Fruit fly (Drosophila melanogaster) whole organism, pupa: ENCODE data around the gene Hr96.

Experiments
- CG10348 ChIP-seq: fragments of 200-800 bp; sonication (Bioruptor generic); IDR thresholded peaks from 2 replicates; pipeline ENCODE4 v1.3.6; 2022; ENCODE audit warnings: missing biosample characterization, missing genetic modification characterization
- CG12605 ChIP-seq: fragments of 200-800 bp; sonication (Bioruptor generic); IDR thresholded peaks from 2 replicates; pipeline ENCODE4 v1.3.6; 2022; ENCODE audit warnings: missing biosample characterization, missing genetic modification characterization
- CG13204 ChIP-seq: fragments of 200-800 bp; sonication (Bioruptor generic); optimal IDR thresholded peaks from 2 replicates; lab custom pipeline; 2018; ENCODE audit warnings: missing biosample characterization, mild to moderate bottlenecking, missing genetic modification characterization, moderate library complexity
- CG14655 ChIP-seq: fragments of 200-800 bp; sonication (Bioruptor generic); optimal IDR thresholded peaks from 3 replicates; lab custom pipeline; 2017; ENCODE audit warnings: mild to moderate bottlenecking, missing biosample characterization, missing genetic modification reagents, missing genetic modification characterization
- CG15710 ChIP-seq: fragments of 200-800 bp; sonication (Bioruptor generic); optimal IDR thresholded peaks from 2 replicates; lab custom pipeline; 2018; ENCODE audit warnings: missing biosample characterization, mild to moderate bottlenecking, missing genetic modification characterization, moderate library complexity
- CG17806 ChIP-seq: fragments of 200-800 bp; sonication (Bioruptor generic); optimal IDR thresholded peaks from 2 replicates; lab custom pipeline; 2018; ENCODE audit warnings: missing biosample characterization, mild to moderate bottlenecking, missing genetic modification characterization, moderate library complexity
- CG32121 ChIP-seq: fragments of 200-800 bp; sonication (Bioruptor generic); IDR thresholded peaks from 2 replicates; pipeline ENCODE4 v1.3.6; 2022; ENCODE audit warnings: missing biosample characterization, missing genetic modification characterization
- CG34367 ChIP-seq: fragments of 200-800 bp; sonication (Bioruptor generic); optimal IDR thresholded peaks from 2 replicates; lab custom pipeline; 2018; ENCODE audit warnings: missing biosample characterization, mild to moderate bottlenecking, missing genetic modification characterization
- CG4496 ChIP-seq: fragments of 200-800 bp; sonication (Bioruptor generic); IDR thresholded peaks from 3 replicates; pipeline ENCODE4 v1.3.6; 2022; ENCODE audit warnings: missing biosample characterization, missing genetic modification characterization
- CG8159 ChIP-seq: fragments of 200-800 bp; sonication (Bioruptor generic); optimal IDR thresholded peaks from 3 replicates; lab custom pipeline; 2018; ENCODE audit warnings: missing biosample characterization, mild to moderate bottlenecking, missing genetic modification characterization, moderate library complexity
- CG8301 ChIP-seq: fragments of 200-800 bp; sonication (Bioruptor generic); optimal IDR thresholded peaks from 2 replicates; lab custom pipeline; 2018; ENCODE audit warnings: missing biosample characterization, mild to moderate bottlenecking, missing genetic modification characterization
- CG9948 ChIP-seq: fragments of 200-800 bp; sonication (Bioruptor generic); optimal IDR thresholded peaks from 2 replicates; lab custom pipeline; 2018; ENCODE audit warnings: missing biosample characterization, mild to moderate bottlenecking, missing genetic modification characterization, moderate library complexity
- D1 ChIP-seq: fragments of 200-800 bp; sonication (Bioruptor generic); optimal IDR thresholded peaks from 2 replicates; lab custom pipeline; 2018; ENCODE audit warnings: missing biosample characterization, mild to moderate bottlenecking, missing genetic modification characterization, moderate library complexity
- EcR ChIP-seq: fragments of 200-800 bp; sonication (Bioruptor generic); optimal IDR thresholded peaks from 3 replicates; lab custom pipeline; 2019; ENCODE audit warnings: missing biosample characterization, missing genetic modification characterization, mild to moderate bottlenecking, moderate library complexity, missing genetic modification reagents
- Ets98B ChIP-seq: fragments of 200-800 bp; sonication (Bioruptor generic); IDR thresholded peaks from 2 replicates; pipeline ENCODE4 v1.3.6; 2022; ENCODE audit warnings: missing biosample characterization, missing genetic modification characterization
- Pif1A ChIP-seq: fragments of 200-800 bp; sonication (Bioruptor generic); optimal IDR thresholded peaks from 3 replicates; lab custom pipeline; 2016; ENCODE audit warnings: missing biosample characterization, missing genetic modification characterization
- Pif1B ChIP-seq: fragments of 200-800 bp; sonication (Bioruptor generic); optimal IDR thresholded peaks from 3 replicates; lab custom pipeline; 2016; ENCODE audit warnings: missing biosample characterization, missing genetic modification characterization
- Snoo ChIP-seq: fragments of 200-800 bp; sonication (Bioruptor generic); optimal IDR thresholded peaks from 3 replicates; lab custom pipeline; 2017; ENCODE audit warnings: missing biosample characterization, mild to moderate bottlenecking, missing genetic modification characterization, inconsistent platforms
- fd96Ca ChIP-seq: fragments of 200-800 bp; sonication (Bioruptor generic); IDR thresholded peaks from 3 replicates; pipeline ENCODE4 v1.3.6; 2022; ENCODE audit warnings: missing biosample characterization, missing genetic modification characterization
- gl ChIP-seq: fragments of 200-800 bp; sonication (Bioruptor generic); optimal IDR thresholded peaks from 2 replicates; lab custom pipeline; 2018; ENCODE audit warnings: missing biosample characterization, mild to moderate bottlenecking, missing genetic modification characterization
- rn ChIP-seq: fragments of 200-800 bp; sonication (Bioruptor generic); IDR thresholded peaks from 2 replicates; pipeline ENCODE4 v1.3.6; 2022; ENCODE audit warnings: missing biosample characterization, missing genetic modification characterization

Gene Hr96

dm6 chr3R:24997287-24997686 is 27.7 kb upstream of the Hr96 start:
- TF ChIP-seq CG14655 (GFP tag; lab: Kevin White, UChicago) (peak; percentile 53), CG9948 (no peak), CG8301 (tag; lab: Kevin White, UChicago) (peak; percentile 55)
- TF ChIP-seq, all 21 proteins: peak for 2

DNA sequence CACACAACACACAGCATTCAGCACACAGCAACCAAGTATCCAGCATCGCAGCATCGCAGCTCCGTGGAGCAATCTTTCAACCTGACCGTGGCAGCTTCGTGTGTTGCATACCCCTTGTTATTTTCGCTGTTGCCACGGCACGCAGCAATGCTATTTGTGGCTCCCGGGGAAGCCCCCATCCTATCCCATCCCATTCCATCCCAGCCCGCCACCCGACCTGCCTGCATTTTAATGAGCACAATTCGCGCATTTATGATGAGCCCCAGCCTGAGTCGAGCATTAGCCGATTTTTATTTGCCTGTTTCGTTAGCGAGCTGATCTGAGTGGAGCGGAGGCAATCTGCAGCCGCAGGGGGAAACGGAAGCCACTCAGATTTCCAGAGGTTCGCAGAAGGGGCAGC is 25.5 kb upstream of the Hr96 start:
- no peak for TF ChIP-seq CG9948
- TF ChIP-seq D1 (tag; lab: Kevin White, UChicago), result no peak
- TF ChIP-seq CG17806, result no peak
- no peak for TF ChIP-seq Pif1A
- no peak for TF ChIP-seq Snoo (tag; lab: Kevin White, UChicago)
- no peak for TF ChIP-seq CG13204 (GFP tag; lab: Kevin White, UChicago)

DNA sequence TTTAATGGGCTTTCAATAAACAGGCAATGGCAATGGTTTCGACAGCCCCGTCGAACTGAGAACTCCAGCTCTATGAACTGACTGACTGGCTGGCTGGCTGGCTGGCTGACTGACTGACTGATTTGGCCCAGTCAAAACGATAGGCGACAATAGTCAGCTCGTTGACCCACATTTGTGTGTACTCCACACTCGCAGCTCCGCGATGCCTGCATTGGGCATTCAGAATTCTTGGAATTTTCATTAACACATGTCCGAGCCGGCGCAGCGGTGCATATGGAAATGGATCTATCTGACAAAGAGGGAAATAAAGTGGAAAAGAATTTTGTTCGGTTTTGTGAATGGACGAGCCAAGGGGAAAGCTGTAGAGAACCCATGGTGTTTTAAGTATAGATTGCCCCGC is 22.8 kb upstream of the Hr96 start:
- no peak for TF ChIP-seq CG13204 (GFP tag; lab: Kevin White, UChicago)
- TF ChIP-seq rn (GFP tag; lab: Robert Waterston, UW), result no peak
- TF ChIP-seq, all 21 proteins: peak for 0

dm6 chr3R:25004064-25004463 is 21.0 kb upstream of the Hr96 start:
- TF ChIP-seq Ets98B (GFP tag; lab: Robert Waterston, UW) (no peak), CG4496 (GFP tag; lab: Robert Waterston, UW) (0 out of 3 replicates have a peak, but pooled peaks have one; percentile 22)

DNA sequence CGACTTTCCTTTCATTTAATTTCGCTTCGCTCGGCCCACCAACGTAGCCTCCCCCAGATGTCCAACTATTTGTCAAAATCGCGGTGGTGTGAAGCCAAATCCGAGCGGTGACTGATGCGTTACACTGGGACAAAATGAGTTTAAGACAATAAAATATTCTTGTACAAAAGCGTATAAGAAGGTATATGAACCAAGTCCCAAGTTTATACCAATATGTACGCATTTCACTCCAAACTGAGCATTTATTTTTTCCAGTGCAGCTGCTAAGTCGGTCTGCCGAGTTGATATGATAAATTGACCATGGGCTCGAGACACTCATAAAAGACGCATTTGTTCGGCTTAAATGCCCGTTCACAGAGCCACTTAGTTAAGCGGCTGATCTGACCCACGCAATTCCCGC is 20.3 kb upstream of the Hr96 start:
- peak; percentile 44 for TF ChIP-seq CG14655 (GFP tag; lab: Kevin White, UChicago)
- peak; percentile 38 for TF ChIP-seq CG17806
- TF ChIP-seq CG13204 (GFP tag; lab: Kevin White, UChicago), result no peak
- peak; percentile 40; the same call in 1 of the 2 replicates for TF ChIP-seq rn (GFP tag; lab: Robert Waterston, UW)
- TF ChIP-seq fd96Ca (GFP tag; lab: Robert Waterston, UW), result peak; percentile 80; the same call in 2 of the 3 replicates
- peak; percentile 24 for TF ChIP-seq CG9948
- no peak for TF ChIP-seq EcR (GFP tag; lab: Kevin White, UChicago)
- TF ChIP-seq CG32121 (GFP tag; lab: Robert Waterston, UW), result peak; percentile 46
- TF ChIP-seq CG34367 (tag; lab: Kevin White, UChicago), result no peak
- TF ChIP-seq CG4496 (GFP tag; lab: Robert Waterston, UW), result peak; percentile 70
- no peak for TF ChIP-seq D1 (tag; lab: Kevin White, UChicago)
- TF ChIP-seq CG8301 (tag; lab: Kevin White, UChicago), result peak; percentile 56
- TF ChIP-seq Pif1A, result peak; percentile 57
- TF ChIP-seq CG15710, result peak; percentile 2
- TF ChIP-seq CG8159 (tag; lab: Kevin White, UChicago), result peak; percentile 7
- no peak for TF ChIP-seq Snoo (tag; lab: Kevin White, UChicago)
- TF ChIP-seq Ets98B (GFP tag; lab: Robert Waterston, UW), result 0 out of 2 replicates have a peak, but pooled peaks have one; percentile 58

- no peak for TF ChIP-seq CG32121 (GFP tag; lab: Robert Waterston, UW)
- no peak for TF ChIP-seq CG17806
- TF ChIP-seq, all 21 proteins: peak for 0
Measured at dm6 chr3R:25005748-25006147, 19.3 kb upstream of the Hr96 start.

- peak; percentile 90 for TF ChIP-seq CG32121 (GFP tag; lab: Robert Waterston, UW)
- no peak for TF ChIP-seq Snoo (tag; lab: Kevin White, UChicago)
- peak; percentile 81 for TF ChIP-seq gl
- peak; percentile 93 for TF ChIP-seq fd96Ca (GFP tag; lab: Robert Waterston, UW)
- no peak for TF ChIP-seq D1 (tag; lab: Kevin White, UChicago)
- peak; percentile 85 for TF ChIP-seq CG15710
- peak; percentile 84 for TF ChIP-seq EcR (GFP tag; lab: Kevin White, UChicago)
- peak; percentile 95 for TF ChIP-seq Ets98B (GFP tag; lab: Robert Waterston, UW)
- peak; percentile 88 for TF ChIP-seq CG9948
- peak; percentile 87 for TF ChIP-seq CG17806
- TF ChIP-seq CG8159 (tag; lab: Kevin White, UChicago), result peak; percentile 87
- peak; percentile 51; the same call in 1 of the 2 replicates for TF ChIP-seq CG10348 (GFP tag; lab: Robert Waterston, UW)
- peak; percentile 96 for TF ChIP-seq CG14655 (GFP tag; lab: Kevin White, UChicago)
- peak; percentile 85 for TF ChIP-seq CG34367 (tag; lab: Kevin White, UChicago)
- peak; percentile 95 for TF ChIP-seq CG4496 (GFP tag; lab: Robert Waterston, UW)
- TF ChIP-seq Pif1A, result peak; percentile 87
- peak; percentile 81 for TF ChIP-seq rn (GFP tag; lab: Robert Waterston, UW)
- TF ChIP-seq CG13204 (GFP tag; lab: Kevin White, UChicago), result peak; percentile 72
- peak; percentile 96 for TF ChIP-seq CG8301 (tag; lab: Kevin White, UChicago)
- peak; percentile 83 for TF ChIP-seq Pif1B
- peak; percentile 88 for TF ChIP-seq CG12605 (GFP tag; lab: Robert Waterston, UW)
Measured at dm6 chr3R:25009745-25010446, 15.1 kb upstream of the Hr96 start.
